Worm (Caenorhabditis elegans) whole organism, L1 larva: ENCODE measurements around the gene pqn-71.

Source experiments
- C04F5.9 ChIP-seq: sonication (generic microtip); optimal IDR thresholded peaks from 2 replicates; lab custom pipeline; 2016; ENCODE audit warnings: missing genetic modification characterization, missing compliant biosample characterization
- C16A3.4 ChIP-seq: fragments of 150-350 bp; optimal IDR thresholded peaks from 2 replicates; lab custom pipeline; 2014; ENCODE audit warnings: missing biosample characterization, missing genetic modification characterization
- aha-1 ChIP-seq: fragments of 150-350 bp; optimal IDR thresholded peaks from 2 replicates; lab custom pipeline; 2014; ENCODE audit warnings: missing biosample characterization, missing genetic modification characterization
- ceh-88 ChIP-seq: fragments of 200-800 bp; sonication (Bioruptor generic); IDR thresholded peaks from 2 replicates; pipeline ENCODE4 v1.3.6; 2022; ENCODE audit warnings: missing genetic modification characterization, missing compliant biosample characterization
- dpl-1 ChIP-seq, 3 experiments: fragments of 150-350 bp in 2 of 3; sonication (generic microtip) in 1 of 3; optimal IDR thresholded peaks; 2 replicates each; lab custom pipeline; 2014 to 2017; ENCODE audit warnings: missing biosample characterization in 3 of 3, missing genetic modification characterization in 3 of 3, missing genetic modification reagents in 3 of 3
- efl-1 ChIP-seq, 4 experiments: fragments of 150-350 bp; optimal IDR thresholded peaks in 3 of 4; peaks in 1 of 4; 1 replicate in 1 of 4; 2 replicates in 3 of 4; lab custom pipeline; 2014; ENCODE audit warnings: missing biosample characterization in 2 of 4, missing genetic modification characterization in 2 of 4, missing genetic modification reagents in 2 of 4
- elt-2 ChIP-seq: sonication (generic microtip); optimal IDR thresholded peaks from 2 replicates; lab custom pipeline; 2016; ENCODE audit warnings: missing genetic modification characterization, mild to moderate bottlenecking, inconsistent platforms, missing compliant biosample characterization, missing genetic modification reagents
- ets-5 ChIP-seq: fragments of 200-800 bp; sonication (Bioruptor generic); IDR thresholded peaks from 2 replicates; pipeline ENCODE4 v1.3.6; 2022; ENCODE audit warnings: missing genetic modification characterization, missing compliant biosample characterization
- fkh-10 ChIP-seq: sonication (generic microtip); optimal IDR thresholded peaks from 2 replicates; lab custom pipeline; 2017; ENCODE audit warnings: missing biosample characterization, missing genetic modification reagents, missing genetic modification characterization
- fkh-4 ChIP-seq: sonication (generic microtip); optimal IDR thresholded peaks from 2 replicates; lab custom pipeline; 2016; ENCODE audit warnings: missing compliant biosample characterization, missing genetic modification characterization, borderline replicate concordance
- fkh-8 ChIP-seq: sonication (generic microtip); optimal IDR thresholded peaks from 2 replicates; lab custom pipeline; 2016; ENCODE audit warnings: mild to moderate bottlenecking, missing genetic modification characterization, missing compliant biosample characterization
- fos-1 ChIP-seq: fragments of 150-350 bp; optimal IDR thresholded peaks from 2 replicates; lab custom pipeline; 2014; ENCODE audit warnings: missing biosample characterization, missing genetic modification characterization
- grh-1 ChIP-seq: fragments of 200-800 bp; sonication (Bioruptor generic); IDR thresholded peaks from 2 replicates; pipeline ENCODE4 v1.3.6; 2022; ENCODE audit warnings: missing genetic modification reagents, missing genetic modification characterization, missing compliant biosample characterization
- hlh-17 ChIP-seq: fragments of 200-800 bp; sonication (Bioruptor generic); optimal IDR thresholded peaks from 2 replicates; lab custom pipeline; 2018; ENCODE audit warnings: missing genetic modification characterization, mild to moderate bottlenecking, missing compliant biosample characterization, moderate library complexity, borderline replicate concordance
- hlh-4 ChIP-seq: sonication (generic microtip); optimal IDR thresholded peaks from 2 replicates; lab custom pipeline; 2016; ENCODE audit warnings: mild to moderate bottlenecking, missing genetic modification characterization, missing compliant biosample characterization
- hpl-2 ChIP-seq: fragments of 150-350 bp; optimal IDR thresholded peaks from 2 replicates; lab custom pipeline; 2014; ENCODE audit warnings: missing biosample characterization, missing genetic modification reagents, missing genetic modification characterization
- irx-1 ChIP-seq: sonication (generic microtip); optimal IDR thresholded peaks from 2 replicates; lab custom pipeline; 2016; ENCODE audit warnings: missing genetic modification characterization, missing compliant biosample characterization
- lsy-2 ChIP-seq, 2 experiments: fragments of 150-350 bp; optimal IDR thresholded peaks; 2 replicates each; lab custom pipeline; 2014; ENCODE audit warnings: missing biosample characterization in 2 of 2, missing genetic modification characterization in 2 of 2
- mdl-1 ChIP-seq, 2 experiments: fragments of 150-350 bp; optimal IDR thresholded peaks; 2 replicates each; lab custom pipeline; 2014 to 2017; ENCODE audit warnings: missing biosample characterization in 2 of 2, missing genetic modification characterization in 2 of 2, inconsistent platforms in 1 of 2
- mef-2 ChIP-seq: fragments of 150-350 bp; optimal IDR thresholded peaks from 2 replicates; lab custom pipeline; 2014; ENCODE audit warnings: missing biosample characterization, missing genetic modification characterization
- mep-1 ChIP-seq: fragments of 150-350 bp; optimal IDR thresholded peaks from 2 replicates; lab custom pipeline; 2014; ENCODE audit warnings: missing biosample characterization, missing genetic modification characterization
- nhr-19 ChIP-seq: fragments of 200-800 bp; sonication (Bioruptor generic); conservative IDR thresholded peaks from 2 replicates; pipeline ENCODE4 v1.3.6; 2022; ENCODE audit warnings: missing genetic modification characterization, missing compliant biosample characterization
- nhr-47 ChIP-seq: sonication (generic microtip); optimal IDR thresholded peaks from 2 replicates; lab custom pipeline; 2016; ENCODE audit warnings: mild to moderate bottlenecking, missing genetic modification characterization, moderate library complexity, missing compliant biosample characterization
- nhr-76 ChIP-seq: sonication (generic microtip); optimal IDR thresholded peaks from 2 replicates; lab custom pipeline; 2017; ENCODE audit warnings: missing biosample characterization, missing genetic modification characterization
- nhr-77 ChIP-seq: fragments of 150-350 bp; optimal IDR thresholded peaks from 2 replicates; lab custom pipeline; 2014; ENCODE audit warnings: missing biosample characterization, missing genetic modification characterization
- nhr-85 ChIP-seq: sonication (generic microtip); peaks from one replicate; lab custom pipeline; 2016; ENCODE audit warnings: missing genetic modification characterization, inconsistent platforms, missing compliant biosample characterization
- snpc-4 ChIP-seq: fragments of 150-350 bp; optimal IDR thresholded peaks from 2 replicates; lab custom pipeline; 2014; ENCODE audit warnings: missing biosample characterization, missing genetic modification characterization
- snu-23 ChIP-seq: sonication (generic microtip); optimal IDR thresholded peaks from 2 replicates; lab custom pipeline; 2016; ENCODE audit warnings: missing genetic modification characterization, missing compliant biosample characterization
- sox-4 ChIP-seq: sonication (generic microtip); optimal IDR thresholded peaks from 2 replicates; lab custom pipeline; 2016; ENCODE audit warnings: missing genetic modification characterization, missing compliant biosample characterization
- sptf-1 ChIP-seq: fragments of 150-350 bp; optimal IDR thresholded peaks from 2 replicates; lab custom pipeline; 2014; ENCODE audit warnings: missing biosample characterization, missing genetic modification characterization
- swsn-7 ChIP-seq: sonication (generic microtip); optimal IDR thresholded peaks from 2 replicates; lab custom pipeline; 2016; ENCODE audit warnings: missing genetic modification characterization, missing compliant biosample characterization
- tbx-2 ChIP-seq: sonication (generic microtip); optimal IDR thresholded peaks from 2 replicates; lab custom pipeline; 2016; ENCODE audit warnings: missing genetic modification characterization, missing compliant biosample characterization
- unc-130 ChIP-seq: fragments of 150-350 bp; optimal IDR thresholded peaks from 2 replicates; lab custom pipeline; 2017; ENCODE audit warnings: missing biosample characterization, missing genetic modification characterization, inconsistent platforms
- vab-15 ChIP-seq: sonication (generic microtip); optimal IDR thresholded peaks from 2 replicates; lab custom pipeline; 2017; ENCODE audit warnings: missing genotype, mild to moderate bottlenecking, missing genetic modification characterization, missing compliant biosample characterization
- zag-1 ChIP-seq: fragments of 150-350 bp; optimal IDR thresholded peaks from 2 replicates; lab custom pipeline; 2014; ENCODE audit warnings: missing biosample characterization, missing genetic modification characterization
- zip-4 ChIP-seq: fragments of 200-800 bp; sonication (Bioruptor generic); optimal IDR thresholded peaks from 2 replicates; lab custom pipeline; 2018; ENCODE audit warnings: mild to moderate bottlenecking, missing genetic modification characterization, moderate library complexity, missing compliant biosample characterization

pqn-71 gene

DNA sequence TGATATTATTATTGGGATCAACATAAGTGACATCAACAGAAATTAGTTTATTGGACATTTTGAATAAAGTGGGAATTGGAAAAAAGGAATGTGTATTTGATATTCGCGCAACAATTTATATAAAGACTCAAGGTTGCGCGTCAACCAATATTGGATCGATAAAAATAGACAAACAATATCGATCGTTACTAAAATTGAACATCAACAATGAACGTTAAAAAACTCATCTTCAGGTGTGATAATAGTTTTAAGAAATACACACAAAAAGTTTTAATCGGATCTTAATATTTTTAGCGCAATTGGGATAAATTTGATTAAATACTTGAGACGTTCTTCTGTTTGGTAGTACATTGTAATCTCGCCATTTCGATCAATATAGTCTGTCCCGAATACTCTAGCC, 41.9 kb upstream of the pqn-71 start, which contains the start of gene fbxa-104:
Gene fbxa-104 (minus strand): TSS at position 83 of the 400 bp plus-strand sequence.
- TF ChIP-seq fos-1 (tag; lab: Kevin White, UChicago) (no peak), swsn-7 (tag; lab: Kevin White, UChicago) (no peak), sptf-1 (tag; lab: Kevin White, UChicago) (no peak), nhr-76 (no peak), grh-1 (GFP tag; lab: Robert Waterston, UW) (no peak), C16A3.4 (tag; lab: Kevin White, UChicago) (no peak), fkh-10 (GFP tag; lab: Kevin White, UChicago) (no peak), mdl-1 (tag; optimal IDR thresholded peaks at IDR 0.05; lab: Kevin White, UChicago) (no peak), zag-1 (no peak), irx-1 (tag; lab: Kevin White, UChicago) (no peak), efl-1 (optimal IDR thresholded peaks at IDR 0.05; lab: Kevin White, UChicago) (no peak), efl-1 (GFP tag; optimal IDR thresholded peaks at IDR 0.05 in 1 of 2; lab: Kevin White, UChicago) (no peak), tbx-2 (no peak), hlh-17 (no peak), mef-2 (tag; lab: Kevin White, UChicago) (no peak), sox-4 (tag; lab: Kevin White, UChicago) (no peak), nhr-19 (GFP tag; lab: Robert Waterston, UW) (no peak), unc-130 (tag; lab: Kevin White, UChicago) (no peak), mep-1 (tag; lab: Kevin White, UChicago) (no peak), C04F5.9 (tag; lab: Kevin White, UChicago) (no peak)

DNA sequence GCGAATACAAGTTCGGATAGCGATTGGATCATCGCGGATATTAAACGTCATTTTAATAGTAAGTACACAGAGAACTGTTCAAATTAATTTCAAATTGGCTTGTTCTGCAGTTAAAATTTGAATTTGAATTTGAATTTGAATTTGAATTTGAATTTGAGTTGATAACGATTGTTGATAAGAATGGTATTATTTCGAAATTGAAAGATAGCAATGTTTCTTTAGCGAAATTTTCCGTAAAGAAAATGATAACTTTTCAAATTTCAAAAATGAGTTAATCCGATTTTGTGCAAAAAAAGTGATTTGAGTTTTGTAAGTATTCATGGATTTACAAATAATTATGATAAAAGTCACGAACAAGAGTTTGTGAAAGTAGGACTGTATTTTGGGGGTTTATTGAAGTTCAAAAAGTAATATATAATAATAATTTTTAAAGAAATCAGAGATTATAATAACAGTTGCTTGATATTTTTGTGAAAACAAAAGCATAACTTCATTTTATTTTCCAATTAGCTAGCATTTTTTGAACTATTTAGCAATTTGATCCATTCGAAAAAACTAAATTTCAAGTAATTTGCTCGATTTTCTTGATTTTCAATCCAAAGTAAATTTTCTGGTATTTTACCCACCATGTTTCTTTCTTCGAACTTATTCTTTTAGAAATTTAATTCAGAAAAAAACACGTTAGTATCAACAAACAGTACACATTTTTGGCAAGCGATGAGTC, 39.9 kb upstream of the pqn-71 start, which contains the start of gene Y36E3A.2:
Gene Y36E3A.2 (plus strand): TSS at position 674 of the 724 bp plus-strand sequence.
- TF ChIP-seq efl-1 (optimal IDR thresholded peaks at IDR 0.05; lab: Kevin White, UChicago) (no peak), efl-1 (GFP tag; optimal IDR thresholded peaks at IDR 0.05 in 1 of 2; lab: Kevin White, UChicago) (peak in 1 of 2 experiments; percentile 9), elt-2 (tag; lab: Kevin White, UChicago) (peak; percentile 65), aha-1 (tag; lab: Kevin White, UChicago) (no peak)

DNA sequence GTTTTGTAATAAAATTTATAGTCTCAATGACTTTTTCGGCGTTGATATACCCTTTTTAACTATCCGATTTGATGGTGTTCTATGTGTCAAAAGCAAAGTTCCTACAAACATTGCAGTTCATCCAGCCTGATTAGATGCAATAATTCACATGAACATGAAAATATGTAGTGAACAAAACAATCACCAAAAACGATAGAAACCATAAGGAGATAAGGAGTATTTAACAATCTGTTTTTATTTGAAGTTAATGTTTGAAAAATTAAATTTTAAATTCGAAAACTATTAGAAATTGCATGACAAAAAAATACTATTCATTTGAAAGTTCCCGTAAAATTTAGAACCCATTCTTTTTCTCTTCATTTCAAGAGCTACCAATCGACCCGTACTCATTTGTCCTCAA, 38.5 kb upstream of the pqn-71 start, which contains the start of gene fbxa-209:
Gene fbxa-209 (minus strand): TSS at position 101 of the 400 bp plus-strand sequence.
- TF ChIP-seq hlh-4 (tag; lab: Kevin White, UChicago) (no peak), ceh-88 (GFP tag; lab: Robert Waterston, UW) (no peak), fos-1 (tag; lab: Kevin White, UChicago) (no peak), fkh-4 (tag; lab: Kevin White, UChicago) (no peak), nhr-47 (no peak), zip-4 (GFP tag; lab: Kevin White, UChicago) (no peak), irx-1 (tag; lab: Kevin White, UChicago) (no peak), vab-15 (tag; lab: Kevin White, UChicago) (no peak), ets-5 (GFP tag; lab: Robert Waterston, UW) (no peak), efl-1 (optimal IDR thresholded peaks at IDR 0.05; lab: Kevin White, UChicago) (no peak), efl-1 (GFP tag; optimal IDR thresholded peaks at IDR 0.05 in 1 of 2; lab: Kevin White, UChicago) (peak in 1 of 2 experiments; percentile 84), snu-23 (GFP tag; lab: Kevin White, UChicago) (no peak), dpl-1 (GFP tag; optimal IDR thresholded peaks at IDR 0.05; lab: Kevin White, UChicago) (no peak), nhr-77 (tag; lab: Kevin White, UChicago) (no peak), lsy-2 (tag; optimal IDR thresholded peaks at IDR 0.05; lab: Kevin White, UChicago) (no peak), snpc-4 (no peak), fkh-8 (tag; lab: Kevin White, UChicago) (no peak), hpl-2 (GFP tag; lab: Kevin White, UChicago) (no peak), nhr-85 (tag; lab: Kevin White, UChicago) (peak; percentile 13)
